Worm (Caenorhabditis elegans) whole organism, L1 larva: Measurements from ENCODE around the gene pqm-1.

Experiments
- C04F5.9 ChIP-seq: sonication (generic microtip); optimal IDR thresholded peaks from 2 replicates; lab custom pipeline; 2016; ENCODE audit warnings: missing genetic modification characterization, missing compliant biosample characterization
- C16A3.4 ChIP-seq: fragments of 150-350 bp; optimal IDR thresholded peaks from 2 replicates; lab custom pipeline; 2014; ENCODE audit warnings: missing biosample characterization, missing genetic modification characterization
- C34B4.2 ChIP-seq: sonication (generic microtip); optimal IDR thresholded peaks from 2 replicates; lab custom pipeline; 2017; ENCODE audit warnings: mild to moderate bottlenecking, missing genetic modification characterization, missing compliant biosample characterization
- Y116A8C.19 ChIP-seq: sonication (generic microtip); optimal IDR thresholded peaks from 2 replicates; lab custom pipeline; 2016; ENCODE audit warnings: missing compliant biosample characterization, missing genetic modification characterization, borderline replicate concordance
- alr-1 ChIP-seq: fragments of 200-800 bp; sonication (Bioruptor generic); optimal IDR thresholded peaks from 2 replicates; lab custom pipeline; 2018; ENCODE audit warnings: borderline replicate concordance, mild to moderate bottlenecking, missing genetic modification characterization, missing compliant biosample characterization
- aly-2 ChIP-seq: fragments of 150-350 bp; optimal IDR thresholded peaks from 2 replicates; lab custom pipeline; 2014; ENCODE audit warnings: missing biosample characterization, missing genetic modification characterization
- ceh-63 ChIP-seq: fragments of 200-800 bp; sonication (Bioruptor generic); optimal IDR thresholded peaks from 2 replicates; lab custom pipeline; 2018; ENCODE audit warnings: mild to moderate bottlenecking, missing genetic modification characterization, missing compliant biosample characterization
- ceh-88 ChIP-seq: fragments of 200-800 bp; sonication (Bioruptor generic); IDR thresholded peaks from 2 replicates; pipeline ENCODE4 v1.3.6; 2022; ENCODE audit warnings: missing genetic modification characterization, missing compliant biosample characterization
- ceh-90 ChIP-seq: sonication (generic microtip); optimal IDR thresholded peaks from 2 replicates; lab custom pipeline; 2016; ENCODE audit warnings: missing genetic modification characterization, missing compliant biosample characterization
- ces-1 ChIP-seq: fragments of 150-350 bp; optimal IDR thresholded peaks from 2 replicates; lab custom pipeline; 2014; ENCODE audit warnings: missing biosample characterization, missing genetic modification reagents, missing genetic modification characterization
- efl-1 ChIP-seq, 4 experiments: fragments of 150-350 bp; optimal IDR thresholded peaks in 3 of 4; peaks in 1 of 4; 1 replicate in 1 of 4; 2 replicates in 3 of 4; lab custom pipeline; 2014; ENCODE audit warnings: missing biosample characterization in 2 of 4, missing genetic modification characterization in 2 of 4, missing genetic modification reagents in 2 of 4
- egl-13 ChIP-seq: sonication (generic microtip); optimal IDR thresholded peaks from 2 replicates; lab custom pipeline; 2016; ENCODE audit warnings: missing genotype, missing genetic modification reagents, missing genetic modification characterization, missing compliant biosample characterization
- egl-27 ChIP-seq, 2 experiments: fragments of 150-350 bp in 1 of 2; sonication (generic microtip); optimal IDR thresholded peaks; 3 replicates each; lab custom pipeline; 2017 to 2018; ENCODE audit warnings: missing biosample characterization in 2 of 2, missing genetic modification characterization in 2 of 2, missing genetic modification reagents in 2 of 2
- elt-2 ChIP-seq: sonication (generic microtip); optimal IDR thresholded peaks from 2 replicates; lab custom pipeline; 2016; ENCODE audit warnings: missing genetic modification characterization, mild to moderate bottlenecking, inconsistent platforms, missing compliant biosample characterization, missing genetic modification reagents
- ets-5 ChIP-seq: fragments of 200-800 bp; sonication (Bioruptor generic); IDR thresholded peaks from 2 replicates; pipeline ENCODE4 v1.3.6; 2022; ENCODE audit warnings: missing genetic modification characterization, missing compliant biosample characterization
- fos-1 ChIP-seq: fragments of 150-350 bp; optimal IDR thresholded peaks from 2 replicates; lab custom pipeline; 2014; ENCODE audit warnings: missing biosample characterization, missing genetic modification characterization
- hlh-4 ChIP-seq: sonication (generic microtip); optimal IDR thresholded peaks from 2 replicates; lab custom pipeline; 2016; ENCODE audit warnings: mild to moderate bottlenecking, missing genetic modification characterization, missing compliant biosample characterization
- hpl-2 ChIP-seq: fragments of 150-350 bp; optimal IDR thresholded peaks from 2 replicates; lab custom pipeline; 2014; ENCODE audit warnings: missing biosample characterization, missing genetic modification reagents, missing genetic modification characterization
- isw-1 ChIP-seq: fragments of 200-800 bp; sonication (Bioruptor generic); IDR thresholded peaks from 2 replicates; pipeline ENCODE4 v1.3.6; 2022; ENCODE audit warnings: missing genetic modification characterization, missing compliant biosample characterization
- jun-1 ChIP-seq: fragments of 150-350 bp; optimal IDR thresholded peaks from 2 replicates; lab custom pipeline; 2014; ENCODE audit warnings: missing biosample characterization, missing genetic modification reagents, missing genetic modification characterization
- lin-13 ChIP-seq: fragments of 150-350 bp; optimal IDR thresholded peaks from 2 replicates; lab custom pipeline; 2014; ENCODE audit warnings: missing biosample characterization, missing genetic modification reagents, missing genetic modification characterization
- lin-14 ChIP-seq: fragments of 200-800 bp; sonication (Bioruptor generic); optimal IDR thresholded peaks from 2 replicates; lab custom pipeline; 2018; ENCODE audit warnings: mild to moderate bottlenecking, missing genetic modification characterization, moderate library complexity, missing compliant biosample characterization
- lir-3 ChIP-seq: sonication (generic microtip); optimal IDR thresholded peaks from 2 replicates; lab custom pipeline; 2016; ENCODE audit warnings: mild to moderate bottlenecking, missing genetic modification characterization, moderate library complexity, missing compliant biosample characterization; ENCODE audit not compliant: poor library complexity
- lsy-2 ChIP-seq, 2 experiments: fragments of 150-350 bp; optimal IDR thresholded peaks; 2 replicates each; lab custom pipeline; 2014; ENCODE audit warnings: missing biosample characterization in 2 of 2, missing genetic modification characterization in 2 of 2
- mab-9 ChIP-seq: fragments of 200-800 bp; sonication (Bioruptor generic); IDR thresholded peaks from 2 replicates; pipeline ENCODE4 v1.3.6; 2022; ENCODE audit warnings: missing genetic modification reagents, missing genetic modification characterization, missing compliant biosample characterization
- mdl-1 ChIP-seq, 2 experiments: fragments of 150-350 bp; optimal IDR thresholded peaks; 2 replicates each; lab custom pipeline; 2014 to 2017; ENCODE audit warnings: missing biosample characterization in 2 of 2, missing genetic modification characterization in 2 of 2, inconsistent platforms in 1 of 2
- mef-2 ChIP-seq: fragments of 150-350 bp; optimal IDR thresholded peaks from 2 replicates; lab custom pipeline; 2014; ENCODE audit warnings: missing biosample characterization, missing genetic modification characterization
- mep-1 ChIP-seq: fragments of 150-350 bp; optimal IDR thresholded peaks from 2 replicates; lab custom pipeline; 2014; ENCODE audit warnings: missing biosample characterization, missing genetic modification characterization
- nhr-11 ChIP-seq: fragments of 150-350 bp; optimal IDR thresholded peaks from 2 replicates; lab custom pipeline; 2014; ENCODE audit warnings: missing biosample characterization, missing genetic modification characterization
- nhr-12 ChIP-seq: sonication (generic microtip); optimal IDR thresholded peaks from 2 replicates; lab custom pipeline; 2017; ENCODE audit warnings: missing biosample characterization, missing genetic modification characterization
- nhr-19 ChIP-seq: fragments of 200-800 bp; sonication (Bioruptor generic); conservative IDR thresholded peaks from 2 replicates; pipeline ENCODE4 v1.3.6; 2022; ENCODE audit warnings: missing genetic modification characterization, missing compliant biosample characterization
- nhr-20 ChIP-seq: sonication (generic microtip); optimal IDR thresholded peaks from 2 replicates; lab custom pipeline; 2016; ENCODE audit warnings: mild to moderate bottlenecking, missing genetic modification characterization, missing compliant biosample characterization
- nhr-28 ChIP-seq: fragments of 150-350 bp; optimal IDR thresholded peaks from 2 replicates; lab custom pipeline; 2014; ENCODE audit warnings: missing biosample characterization, missing genetic modification characterization
- nhr-47 ChIP-seq: sonication (generic microtip); optimal IDR thresholded peaks from 2 replicates; lab custom pipeline; 2016; ENCODE audit warnings: mild to moderate bottlenecking, missing genetic modification characterization, moderate library complexity, missing compliant biosample characterization
- nhr-71 ChIP-seq: sonication (generic microtip); optimal IDR thresholded peaks from 2 replicates; lab custom pipeline; 2016; ENCODE audit warnings: mild to moderate bottlenecking, missing genetic modification characterization, moderate library complexity, missing compliant biosample characterization
- nhr-76 ChIP-seq: sonication (generic microtip); optimal IDR thresholded peaks from 2 replicates; lab custom pipeline; 2017; ENCODE audit warnings: missing biosample characterization, missing genetic modification characterization
- nhr-77 ChIP-seq: fragments of 150-350 bp; optimal IDR thresholded peaks from 2 replicates; lab custom pipeline; 2014; ENCODE audit warnings: missing biosample characterization, missing genetic modification characterization
- nhr-90 ChIP-seq: sonication (generic microtip); optimal IDR thresholded peaks from 2 replicates; lab custom pipeline; 2016; ENCODE audit warnings: mild to moderate bottlenecking, missing genetic modification characterization, missing compliant biosample characterization; ENCODE audit not compliant: poor library complexity
- pag-3 ChIP-seq: sonication (generic microtip); optimal IDR thresholded peaks from 2 replicates; lab custom pipeline; 2017; ENCODE audit warnings: missing genetic modification characterization, mild to moderate bottlenecking, missing compliant biosample characterization, antibody characterized with exemption, borderline replicate concordance; ENCODE audit not compliant: insufficient read depth
- rnt-1 ChIP-seq: sonication (generic microtip); optimal IDR thresholded peaks from 2 replicates; lab custom pipeline; 2016; ENCODE audit warnings: mild to moderate bottlenecking, missing genetic modification characterization, moderate library complexity, missing compliant biosample characterization
- skn-1 ChIP-seq: fragments of 150-350 bp; optimal IDR thresholded peaks from 2 replicates; lab custom pipeline; 2014; ENCODE audit warnings: missing biosample characterization, missing genetic modification characterization
- sox-4 ChIP-seq: sonication (generic microtip); optimal IDR thresholded peaks from 2 replicates; lab custom pipeline; 2016; ENCODE audit warnings: missing genetic modification characterization, missing compliant biosample characterization
- sup-37 ChIP-seq: fragments of 200-800 bp; sonication (Bioruptor generic); optimal IDR thresholded peaks from 2 replicates; lab custom pipeline; 2018; ENCODE audit warnings: mild to moderate bottlenecking, missing genetic modification characterization, missing compliant biosample characterization
- swsn-7 ChIP-seq: sonication (generic microtip); optimal IDR thresholded peaks from 2 replicates; lab custom pipeline; 2016; ENCODE audit warnings: missing genetic modification characterization, missing compliant biosample characterization
- tbx-2 ChIP-seq: sonication (generic microtip); optimal IDR thresholded peaks from 2 replicates; lab custom pipeline; 2016; ENCODE audit warnings: missing genetic modification characterization, missing compliant biosample characterization
- unc-30 ChIP-seq: sonication (generic microtip); optimal IDR thresholded peaks from 2 replicates; lab custom pipeline; 2017; ENCODE audit warnings: missing biosample characterization, missing genetic modification characterization
- unc-62 ChIP-seq: fragments of 150-350 bp; optimal IDR thresholded peaks from 2 replicates; lab custom pipeline; 2014; ENCODE audit warnings: missing biosample characterization, missing genetic modification reagents, missing genetic modification characterization
- unc-86 ChIP-seq: sonication (generic microtip); optimal IDR thresholded peaks from 2 replicates; lab custom pipeline; 2016; ENCODE audit warnings: missing genetic modification characterization, missing compliant biosample characterization
- unc-98 ChIP-seq: fragments of 200-800 bp; sonication (Bioruptor generic); IDR thresholded peaks from 2 replicates; pipeline ENCODE4 v1.3.6; 2022; ENCODE audit warnings: missing genetic modification characterization, missing compliant biosample characterization
- vab-15 ChIP-seq: sonication (generic microtip); optimal IDR thresholded peaks from 2 replicates; lab custom pipeline; 2017; ENCODE audit warnings: missing genotype, mild to moderate bottlenecking, missing genetic modification characterization, missing compliant biosample characterization
- xbp-1 ChIP-seq: sonication (generic microtip); optimal IDR thresholded peaks from 2 replicates; lab custom pipeline; 2016; ENCODE audit warnings: missing genetic modification characterization, missing compliant biosample characterization
- zag-1 ChIP-seq: fragments of 150-350 bp; optimal IDR thresholded peaks from 2 replicates; lab custom pipeline; 2014; ENCODE audit warnings: missing biosample characterization, missing genetic modification characterization
- ztf-11 ChIP-seq, 2 experiments: sonication (generic microtip); optimal IDR thresholded peaks; 2 replicates each; lab custom pipeline; 2016 to 2017; ENCODE audit warnings: missing genetic modification characterization in 2 of 2, missing biosample characterization in 1 of 2, missing compliant biosample characterization in 1 of 2

pqm-1 gene

DNA sequence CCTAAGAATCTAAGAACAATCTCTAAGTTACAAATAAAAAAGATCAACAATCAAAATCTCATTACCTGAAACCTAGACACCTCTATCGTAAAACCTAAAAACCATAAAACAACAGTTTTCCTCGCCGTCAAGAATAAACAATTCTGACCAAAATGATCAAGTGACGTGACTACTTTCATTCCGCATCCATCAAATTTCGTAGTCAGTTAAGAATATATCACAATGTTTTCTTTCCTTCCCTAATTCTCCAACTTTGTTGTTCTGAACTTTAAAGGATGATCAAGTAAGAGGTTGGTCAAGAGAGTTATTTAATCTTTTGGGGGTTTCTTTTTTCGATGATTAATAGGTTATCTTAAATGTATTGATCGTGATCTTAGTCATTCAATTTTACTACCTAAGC lies 10.9 kb upstream of the pqm-1 start (continued):
- no peak for TF ChIP-seq lsy-2 (tag; optimal IDR thresholded peaks at IDR 0.05; lab: Kevin White, UChicago)
- TF ChIP-seq ceh-88, result no peak
- no peak for TF ChIP-seq jun-1 (tag; lab: Kevin White, UChicago)
- TF ChIP-seq pag-3 (tag; lab: Kevin White, UChicago), result no peak
- TF ChIP-seq nhr-47 (tag; lab: Kevin White, UChicago), result no peak
- no peak for TF ChIP-seq C16A3.4
- no peak for TF ChIP-seq swsn-7 (tag; lab: Kevin White, UChicago)
- TF ChIP-seq unc-62 (GFP tag; lab: Kevin White, UChicago), result no peak
- no peak for TF ChIP-seq nhr-11
- no peak for TF ChIP-seq lin-13 (GFP tag; lab: Kevin White, UChicago)
- TF ChIP-seq rnt-1 (tag; lab: Kevin White, UChicago), result no peak
- TF ChIP-seq mab-9 (GFP tag; lab: Robert Waterston, UW), result no peak
- no peak for TF ChIP-seq egl-27 (tag; optimal IDR thresholded peaks at IDR 0.05; lab: Kevin White, UChicago)
- 0 out of 2 replicates have a peak, but pooled peaks have one; percentile 2 for TF ChIP-seq nhr-19 (GFP tag; lab: Robert Waterston, UW)
- TF ChIP-seq Y116A8C.19 (tag; lab: Kevin White, UChicago), result no peak
- TF ChIP-seq C34B4.2 (tag; lab: Kevin White, UChicago), result no peak
- no peak for TF ChIP-seq ceh-63 (GFP tag; lab: Kevin White, UChicago)
- no peak for TF ChIP-seq efl-1 (optimal IDR thresholded peaks at IDR 0.05; lab: Kevin White, UChicago)
- peak in 1 of 2 experiments; percentile 40 for TF ChIP-seq efl-1 (GFP tag; optimal IDR thresholded peaks at IDR 0.05 in 1 of 2; lab: Kevin White, UChicago)
- TF ChIP-seq zag-1 (tag; lab: Kevin White, UChicago), result no peak
- TF ChIP-seq egl-13 (tag; lab: Kevin White, UChicago), result no peak
- TF ChIP-seq nhr-71, result peak; percentile 40
- TF ChIP-seq elt-2 (tag; lab: Kevin White, UChicago), result no peak
- TF ChIP-seq ceh-90 (tag; lab: Kevin White, UChicago), result no peak
- TF ChIP-seq aly-2, result no peak
- no peak for TF ChIP-seq ets-5 (GFP tag; lab: Robert Waterston, UW)
- no peak for TF ChIP-seq mef-2 (tag; lab: Kevin White, UChicago)
- TF ChIP-seq sox-4 (tag; lab: Kevin White, UChicago), result no peak
- TF ChIP-seq unc-86 (tag; lab: Kevin White, UChicago), result no peak
- peak; percentile 41 for TF ChIP-seq lin-14 (GFP tag; lab: Kevin White, UChicago)
- no peak for TF ChIP-seq hlh-4 (tag; lab: Kevin White, UChicago)
- TF ChIP-seq ces-1 (GFP tag; lab: Kevin White, UChicago), result no peak
- no peak for TF ChIP-seq fos-1 (tag; lab: Kevin White, UChicago)
- TF ChIP-seq nhr-20 (tag; lab: Kevin White, UChicago), result peak; percentile 54
- no peak for TF ChIP-seq mep-1 (tag; lab: Kevin White, UChicago)
- no peak for TF ChIP-seq isw-1
- no peak for TF ChIP-seq unc-30 (tag; lab: Kevin White, UChicago)
- no peak for TF ChIP-seq mdl-1 (tag; optimal IDR thresholded peaks at IDR 0.05; lab: Kevin White, UChicago)
- TF ChIP-seq nhr-12 (tag; lab: Kevin White, UChicago), result no peak
- TF ChIP-seq skn-1 (tag; lab: Kevin White, UChicago), result no peak
- no peak for TF ChIP-seq C04F5.9 (tag; lab: Kevin White, UChicago)
- no peak for TF ChIP-seq ztf-11 (tag; optimal IDR thresholded peaks at IDR 0.05; lab: Kevin White, UChicago)
- no peak for TF ChIP-seq nhr-28
- no peak for TF ChIP-seq nhr-90 (tag; lab: Kevin White, UChicago)
- TF ChIP-seq sup-37, result no peak
- no peak for TF ChIP-seq xbp-1 (tag; lab: Kevin White, UChicago)
- TF ChIP-seq alr-1 (tag; lab: Kevin White, UChicago), result no peak
- TF ChIP-seq hpl-2 (GFP tag; lab: Kevin White, UChicago), result no peak
- TF ChIP-seq vab-15 (tag; lab: Kevin White, UChicago), result no peak
- TF ChIP-seq tbx-2 (tag; lab: Kevin White, UChicago), result no peak
- TF ChIP-seq nhr-77 (tag; lab: Kevin White, UChicago), result no peak
- no peak for TF ChIP-seq lir-3 (tag; lab: Kevin White, UChicago)
- no peak for TF ChIP-seq nhr-76 (tag; lab: Kevin White, UChicago)
- no peak for TF ChIP-seq unc-98 (GFP tag; lab: Robert Waterston, UW)
